Fruit fly (Drosophila melanogaster) whole organism, embryonic: ENCODE data around the gene Acp98AB.

Experiments
- Aef1 ChIP-seq: fragments of 200-800 bp; sonication (Bioruptor generic); IDR thresholded peaks from 3 replicates; pipeline ENCODE4 v1.3.6; 2022; ENCODE audit warnings: missing biosample characterization, missing genetic modification characterization
- Asciz ChIP-seq: fragments of 200-800 bp; sonication (Bioruptor generic); optimal IDR thresholded peaks from 2 replicates; lab custom pipeline; 2017; ENCODE audit warnings: missing biosample characterization, mild to moderate bottlenecking, missing genetic modification characterization, missing genetic modification reagents
- CG1024 ChIP-seq: fragments of 200-800 bp; sonication (Bioruptor generic); IDR thresholded peaks from 2 replicates; pipeline ENCODE4 v1.3.6; 2022; ENCODE audit warnings: missing biosample characterization, missing genetic modification characterization
- CG10267 ChIP-seq: fragments of 200-800 bp; sonication (Bioruptor generic); optimal IDR thresholded peaks from 2 replicates; lab custom pipeline; 2018; ENCODE audit warnings: missing biosample characterization, mild to moderate bottlenecking, missing genetic modification characterization, moderate library complexity
- CG11504 ChIP-seq: fragments of 200-800 bp; sonication (Bioruptor generic); optimal IDR thresholded peaks from 3 replicates; lab custom pipeline; 2019; ENCODE audit warnings: missing biosample characterization, mild to moderate bottlenecking, missing genetic modification characterization, moderate library complexity
- CG13624 ChIP-seq: fragments of 200-800 bp; sonication (Bioruptor generic); optimal IDR thresholded peaks from 2 replicates; lab custom pipeline; 2016; ENCODE audit warnings: missing biosample characterization, missing genetic modification characterization
- CG14667 ChIP-seq: fragments of 200-800 bp; sonication (Bioruptor generic); IDR thresholded peaks from 2 replicates; pipeline ENCODE4 v1.3.6; 2022; ENCODE audit warnings: missing biosample characterization, missing genetic modification characterization
- CG17186 ChIP-seq: fragments of 200-800 bp; sonication (Bioruptor generic); optimal IDR thresholded peaks from 3 replicates; lab custom pipeline; 2017; ENCODE audit warnings: missing biosample characterization, missing genetic modification reagents, missing genetic modification characterization
- CG2678 ChIP-seq: fragments of 200-800 bp; sonication (Bioruptor generic); optimal IDR thresholded peaks from 3 replicates; lab custom pipeline; 2019; ENCODE audit warnings: missing biosample characterization, mild to moderate bottlenecking, missing genetic modification characterization, moderate library complexity
- CG3065 ChIP-seq: fragments of 200-800 bp; sonication (Bioruptor generic); optimal IDR thresholded peaks from 2 replicates; lab custom pipeline; 2016; ENCODE audit warnings: missing biosample characterization, missing genetic modification characterization
- CG33557 ChIP-seq: fragments of 200-800 bp; sonication (Bioruptor generic); optimal IDR thresholded peaks from 2 replicates; lab custom pipeline; 2019; ENCODE audit warnings: missing biosample characterization, mild to moderate bottlenecking, missing genetic modification characterization, moderate library complexity
- CG43689 ChIP-seq: fragments of 200-800 bp; sonication (Bioruptor generic); IDR thresholded peaks from 2 replicates; pipeline ENCODE4 v1.3.6; 2022; ENCODE audit warnings: missing biosample characterization, missing genetic modification characterization
- CG5180 ChIP-seq: fragments of 200-800 bp; sonication (Bioruptor generic); optimal IDR thresholded peaks from 3 replicates; lab custom pipeline; 2017; ENCODE audit warnings: missing biosample characterization, missing genetic modification characterization, mild to moderate bottlenecking, moderate library complexity, missing genetic modification reagents
- CG8281 ChIP-seq: fragments of 200-800 bp; sonication (Bioruptor generic); optimal IDR thresholded peaks from 2 replicates; lab custom pipeline; 2018; ENCODE audit warnings: missing biosample characterization, mild to moderate bottlenecking, missing genetic modification characterization, moderate library complexity
- Camta ChIP-seq: fragments of 200-800 bp; sonication (Bioruptor generic); optimal IDR thresholded peaks from 2 replicates; lab custom pipeline; 2016; ENCODE audit warnings: missing biosample characterization, missing genetic modification characterization
- Dbx ChIP-seq: fragments of 200-800 bp; sonication (Bioruptor generic); IDR thresholded peaks from 3 replicates; pipeline ENCODE4 v1.3.6; 2022; ENCODE audit warnings: missing biosample characterization, missing genetic modification characterization
- Dip2 ChIP-seq: fragments of 200-800 bp; sonication (Bioruptor generic); IDR thresholded peaks from 2 replicates; pipeline ENCODE4 v1.3.6; 2022; ENCODE audit warnings: missing biosample characterization, missing genetic modification characterization
- ERR ChIP-seq: fragments of 200-800 bp; sonication (Bioruptor generic); optimal IDR thresholded peaks from 2 replicates; lab custom pipeline; 2016; ENCODE audit warnings: missing biosample characterization, missing genetic modification characterization
- HLHmδ ChIP-seq: fragments of 200-800 bp; sonication (Bioruptor generic); optimal IDR thresholded peaks from 2 replicates; lab custom pipeline; 2018; ENCODE audit warnings: missing biosample characterization, mild to moderate bottlenecking, missing genetic modification characterization, moderate library complexity
- Med ChIP-seq: fragments of 200-800 bp; sonication (Bioruptor generic); peaks from one replicate; lab custom pipeline; 2016; ENCODE audit warnings: missing biosample characterization, missing genetic modification characterization, mild to moderate bottlenecking, inconsistent platforms, moderate library complexity
- Nf-YC ChIP-seq: fragments of 200-800 bp; optimal IDR thresholded peaks from 3 replicates; lab custom pipeline; 2019; ENCODE audit warnings: missing biosample characterization, mild to moderate bottlenecking, missing genetic modification characterization, moderate library complexity
- Ptx1 ChIP-seq: fragments of 200-800 bp; sonication (Bioruptor generic); IDR thresholded peaks from 2 replicates; pipeline ENCODE4 v1.3.6; 2022; ENCODE audit warnings: missing biosample characterization, missing genetic modification characterization
- Scr ChIP-seq: fragments of 200-800 bp; sonication (Bioruptor generic); IDR thresholded peaks from 2 replicates; pipeline ENCODE4 v1.3.6; 2022; ENCODE audit warnings: missing biosample characterization, missing genetic modification characterization; ENCODE audit not compliant: partially characterized antibody
- Sox100B ChIP-seq: fragments of 200-800 bp; sonication (Bioruptor generic); optimal IDR thresholded peaks from 3 replicates; lab custom pipeline; 2018; ENCODE audit warnings: missing biosample characterization, mild to moderate bottlenecking, missing genetic modification characterization
- Sox102F ChIP-seq: fragments of 200-800 bp; sonication (Bioruptor generic); optimal IDR thresholded peaks from 2 replicates; lab custom pipeline; 2018; ENCODE audit warnings: missing biosample characterization, mild to moderate bottlenecking, missing genetic modification characterization, moderate library complexity
- ab ChIP-seq: fragments of 200-800 bp; sonication (Bioruptor generic); optimal IDR thresholded peaks from 2 replicates; lab custom pipeline; 2016; ENCODE audit warnings: missing biosample characterization, missing genetic modification characterization
- abd-A ChIP-seq: fragments of 200-800 bp; sonication (Bioruptor generic); optimal IDR thresholded peaks from 3 replicates; lab custom pipeline; 2019; ENCODE audit warnings: missing biosample characterization, mild to moderate bottlenecking, missing genetic modification characterization, moderate library complexity
- ase ChIP-seq: fragments of 200-800 bp; sonication (Bioruptor generic); IDR thresholded peaks from 3 replicates; pipeline ENCODE4 v1.3.6; 2022; ENCODE audit warnings: missing biosample characterization, missing genetic modification characterization
- cato ChIP-seq: fragments of 200-800 bp; sonication (Bioruptor generic); optimal IDR thresholded peaks from 2 replicates; lab custom pipeline; 2016; ENCODE audit warnings: missing biosample characterization, missing genetic modification characterization, borderline replicate concordance
- croc ChIP-seq: fragments of 200-800 bp; sonication (Bioruptor generic); conservative IDR thresholded peaks from 3 replicates; pipeline ENCODE4 v1.3.6; 2022; ENCODE audit warnings: missing biosample characterization, missing genetic modification characterization
- crol ChIP-seq: fragments of 200-800 bp; sonication (Bioruptor generic); IDR thresholded peaks from 2 replicates; pipeline ENCODE4 v1.3.6; 2022; ENCODE audit warnings: missing biosample characterization, missing genetic modification characterization
- dmrt99B ChIP-seq: fragments of 200-800 bp; sonication (Bioruptor generic); optimal IDR thresholded peaks from 2 replicates; lab custom pipeline; 2018; ENCODE audit warnings: missing biosample characterization, mild to moderate bottlenecking, missing genetic modification characterization, moderate library complexity
- dysf ChIP-seq: fragments of 200-800 bp; sonication (Bioruptor generic); IDR thresholded peaks from 3 replicates; pipeline ENCODE4 v1.3.6; 2022; ENCODE audit warnings: missing biosample characterization, missing genetic modification characterization
- en ChIP-seq: fragments of 200-800 bp; sonication (Bioruptor generic); optimal IDR thresholded peaks from 2 replicates; lab custom pipeline; 2016; ENCODE audit warnings: missing biosample characterization, missing genetic modification characterization
- fd96Cb ChIP-seq: fragments of 200-800 bp; sonication (Bioruptor generic); optimal IDR thresholded peaks from 2 replicates; lab custom pipeline; 2018; ENCODE audit warnings: missing biosample characterization, mild to moderate bottlenecking, missing genetic modification characterization, moderate library complexity
- gcm2 ChIP-seq: fragments of 200-800 bp; sonication (Bioruptor generic); optimal IDR thresholded peaks from 2 replicates; lab custom pipeline; 2016; ENCODE audit warnings: missing biosample characterization, missing genetic modification characterization
- jing ChIP-seq: fragments of 200-800 bp; sonication (Bioruptor generic); optimal IDR thresholded peaks from 2 replicates; lab custom pipeline; 2018; ENCODE audit warnings: missing biosample characterization, mild to moderate bottlenecking, missing genetic modification characterization
- lmd ChIP-seq: fragments of 200-800 bp; sonication (Bioruptor generic); IDR thresholded peaks from 2 replicates; pipeline ENCODE4 v1.3.6; 2022; ENCODE audit warnings: missing biosample characterization, missing genetic modification characterization
- nau ChIP-seq: fragments of 200-800 bp; sonication (Bioruptor generic); optimal IDR thresholded peaks from 3 replicates; lab custom pipeline; 2017; ENCODE audit warnings: missing biosample characterization, mild to moderate bottlenecking, missing genetic modification characterization, missing genetic modification reagents
- onecut ChIP-seq: fragments of 200-800 bp; sonication (Bioruptor generic); IDR thresholded peaks from 2 replicates; pipeline ENCODE4 v1.3.6; 2022; ENCODE audit warnings: missing biosample characterization, missing genetic modification characterization
- pan ChIP-seq, 4 experiments: fragments of >200 bp in 3 of 4; fragments of 200-800 bp in 1 of 4; sonication (Bioruptor generic) in 1 of 4; optimal IDR thresholded peaks in 3 of 4; IDR thresholded peaks in 1 of 4; 2 replicates each; pipeline versions ENCODE4 v1.3.6 to Lab custom; 2017 to 2022; ENCODE audit warnings: missing biosample characterization in 2 of 4, missing genetic modification characterization in 2 of 4, mixed read lengths in 1 of 4
- pfk ChIP-seq: fragments of 200-800 bp; sonication (Bioruptor generic); optimal IDR thresholded peaks from 2 replicates; lab custom pipeline; 2018; ENCODE audit warnings: missing biosample characterization, mild to moderate bottlenecking, missing genetic modification characterization, moderate library complexity
- prd ChIP-seq, 3 experiments: fragments of >200 bp in 2 of 3; fragments of 200-800 bp in 1 of 3; sonication (Bioruptor generic) in 1 of 3; optimal IDR thresholded peaks in 2 of 3; IDR thresholded peaks in 1 of 3; 2 replicates in 2 of 3; 3 replicates in 1 of 3; pipeline versions ENCODE4 v1.3.6 to Lab custom; 2017 to 2022; ENCODE audit warnings: missing biosample characterization in 1 of 3, missing genetic modification characterization in 1 of 3
- row ChIP-seq: fragments of 200-800 bp; sonication (Bioruptor generic); IDR thresholded peaks from 3 replicates; pipeline ENCODE4 v1.3.6; 2022; ENCODE audit warnings: missing biosample characterization, missing genetic modification characterization
- run ChIP-seq: fragments of 200-800 bp; sonication (Bioruptor generic); optimal IDR thresholded peaks from 3 replicates; lab custom pipeline; 2018; ENCODE audit warnings: missing biosample characterization, mild to moderate bottlenecking, missing genetic modification characterization
- scrt ChIP-seq: fragments of 200-800 bp; sonication (Bioruptor generic); optimal IDR thresholded peaks from 2 replicates; lab custom pipeline; 2018; ENCODE audit warnings: missing biosample characterization, mild to moderate bottlenecking, missing genetic modification characterization, moderate library complexity
- sens ChIP-seq: fragments of 200-800 bp; sonication (Bioruptor generic); peaks from one replicate; lab custom pipeline; 2016; ENCODE audit warnings: missing biosample characterization, missing genetic modification characterization
- sim ChIP-seq: fragments of 200-800 bp; sonication (Bioruptor generic); IDR thresholded peaks from 2 replicates; pipeline ENCODE4 v1.3.6; 2022; ENCODE audit warnings: missing biosample characterization, missing genetic modification characterization
- sima ChIP-seq: fragments of 200-800 bp; sonication (Bioruptor generic); optimal IDR thresholded peaks from 2 replicates; lab custom pipeline; 2016; ENCODE audit warnings: missing biosample characterization, missing genetic modification characterization
- tup ChIP-seq: fragments of 200-800 bp; sonication (Bioruptor generic); optimal IDR thresholded peaks from 2 replicates; lab custom pipeline; 2016; ENCODE audit warnings: missing biosample characterization, mild to moderate bottlenecking, missing genetic modification characterization, moderate library complexity

Acp98AB gene

dm6 chr3R:27655109-27655508 lies 39.6 kb upstream of the Acp98AB start (continued):
- TF ChIP-seq jing (GFP tag; lab: Kevin White, UChicago) (no peak), CG14667 (GFP tag; lab: Robert Waterston, UW) (no peak), CG11504 (peak; percentile 39), fd96Cb (tag; lab: Kevin White, UChicago) (peak; percentile 32), run (no peak), CG43689 (no peak), Ptx1 (GFP tag; lab: Robert Waterston, UW) (no peak), prd (optimal IDR thresholded peaks at IDR 0.05; lab: Kevin White, UChicago) (no peak), prd (GFP tag; IDR thresholded peaks at IDR 0.05; lab: Robert Waterston, UW) (no peak), Asciz (GFP tag; lab: Kevin White, UChicago) (peak; percentile 13), nau (GFP tag; lab: Kevin White, UChicago) (no peak), sima (GFP tag; lab: Kevin White, UChicago) (no peak), gcm2 (GFP tag; lab: Kevin White, UChicago) (no peak), cato (GFP tag; lab: Kevin White, UChicago) (no peak), en (GFP tag; lab: Kevin White, UChicago) (no peak), Sox102F (GFP tag; lab: Kevin White, UChicago) (peak; percentile 11), abd-A (tag; lab: Kevin White, UChicago) (no peak), CG33557 (GFP tag; lab: Kevin White, UChicago) (no peak), Med (GFP tag; lab: Kevin White, UChicago) (peak; percentile 8), HLHmδ (GFP tag; lab: Kevin White, UChicago) (no peak), CG8281 (tag; lab: Kevin White, UChicago) (no peak), Dbx (GFP tag; lab: Robert Waterston, UW) (no peak), Aef1 (GFP tag; lab: Robert Waterston, UW) (no peak), dmrt99B (tag; lab: Kevin White, UChicago) (peak; percentile 23), scrt (GFP tag; lab: Kevin White, UChicago) (no peak), ERR (GFP tag; lab: Kevin White, UChicago) (no peak), pfk (GFP tag; lab: Kevin White, UChicago) (no peak), sens (GFP tag; lab: Kevin White, UChicago) (peak; percentile 26), CG17186 (no peak), ab (GFP tag; lab: Kevin White, UChicago) (no peak), row (GFP tag; lab: Robert Waterston, UW) (peak; percentile 53; the same call in 2 of the 3 replicates), lmd (peak; percentile 16; the same call in 1 of the 2 replicates), pan (optimal IDR thresholded peaks at IDR 0.05; lab: Kevin White, UChicago) (no peak), pan (GFP tag; optimal IDR thresholded peaks at IDR 0.05 in 1 of 2, IDR thresholded peaks at IDR 0.05 in 1 of 2) (no peak), CG2678 (tag; lab: Kevin White, UChicago) (peak; percentile 38), tup (no peak), CG13624 (GFP tag; lab: Kevin White, UChicago) (no peak), dysf (no peak), CG10267 (no peak), crol (no peak), CG5180 (GFP tag; lab: Kevin White, UChicago) (no peak), Nf-YC (tag; lab: Kevin White, UChicago) (no peak), croc (no peak), Dip2 (GFP tag; lab: Robert Waterston, UW) (no peak), sim (GFP tag; lab: Robert Waterston, UW) (no peak), onecut (GFP tag; lab: Robert Waterston, UW) (no peak), Camta (GFP tag; lab: Kevin White, UChicago) (no peak), CG3065 (GFP tag; lab: Kevin White, UChicago) (no peak), Sox100B (GFP tag; lab: Kevin White, UChicago) (peak; percentile 19), CG1024 (no peak), ase (GFP tag; lab: Robert Waterston, UW) (no peak), Scr (GFP tag; lab: Robert Waterston, UW) (no peak)
